Worm (Caenorhabditis elegans) whole organism, mixed stage, embryonic: Measurements from ENCODE around the gene sri-24.

Experiments
- elt-3 ChIP-seq: fragments of 150-350 bp; optimal IDR thresholded peaks from 2 replicates; lab custom pipeline; 2014; ENCODE audit warnings: missing biosample characterization, missing genetic modification characterization
- lin-32 ChIP-seq: fragments of 200-800 bp; sonication (Bioruptor generic); optimal IDR thresholded peaks from 2 replicates; lab custom pipeline; 2018; ENCODE audit warnings: mild to moderate bottlenecking, missing genetic modification characterization, missing compliant biosample characterization
- lsy-2 ChIP-seq: fragments of 150-350 bp; optimal IDR thresholded peaks from 2 replicates; lab custom pipeline; 2014; ENCODE audit warnings: missing biosample characterization, missing genetic modification characterization
- mab-5 ChIP-seq: fragments of 150-350 bp; optimal IDR thresholded peaks from 2 replicates; lab custom pipeline; 2014; ENCODE audit warnings: missing biosample characterization, missing genetic modification characterization
- mls-2 ChIP-seq: sonication (generic microtip); optimal IDR thresholded peaks from 2 replicates; lab custom pipeline; 2016; ENCODE audit warnings: mild to moderate bottlenecking, missing genetic modification characterization, moderate library complexity, missing compliant biosample characterization
- nhr-28 ChIP-seq: fragments of 150-350 bp; optimal IDR thresholded peaks from 2 replicates; lab custom pipeline; 2014; ENCODE audit warnings: missing biosample characterization, missing genetic modification characterization
- pha-4 ChIP-seq: fragments of 150-350 bp; optimal IDR thresholded peaks from 2 replicates; lab custom pipeline; 2018; ENCODE audit warnings: missing biosample characterization, missing genetic modification reagents, missing genetic modification characterization
- snpc-4 ChIP-seq: fragments of 150-350 bp; optimal IDR thresholded peaks from 2 replicates; lab custom pipeline; 2014; ENCODE audit warnings: missing biosample characterization, missing genetic modification characterization
- sptf-1 ChIP-seq: sonication (generic microtip); optimal IDR thresholded peaks from 2 replicates; lab custom pipeline; 2017; ENCODE audit warnings: mild to moderate bottlenecking, missing genetic modification characterization, moderate library complexity, missing compliant biosample characterization
- tbx-8 ChIP-seq: fragments of 200-800 bp; sonication (Bioruptor generic); optimal IDR thresholded peaks from 2 replicates; lab custom pipeline; 2018; ENCODE audit warnings: mild to moderate bottlenecking, missing genetic modification characterization, moderate library complexity, missing compliant biosample characterization
- unc-62 ChIP-seq: fragments of 150-350 bp; optimal IDR thresholded peaks from 2 replicates; lab custom pipeline; 2014; ENCODE audit warnings: missing biosample characterization, missing genetic modification reagents, missing genetic modification characterization

DNA sequence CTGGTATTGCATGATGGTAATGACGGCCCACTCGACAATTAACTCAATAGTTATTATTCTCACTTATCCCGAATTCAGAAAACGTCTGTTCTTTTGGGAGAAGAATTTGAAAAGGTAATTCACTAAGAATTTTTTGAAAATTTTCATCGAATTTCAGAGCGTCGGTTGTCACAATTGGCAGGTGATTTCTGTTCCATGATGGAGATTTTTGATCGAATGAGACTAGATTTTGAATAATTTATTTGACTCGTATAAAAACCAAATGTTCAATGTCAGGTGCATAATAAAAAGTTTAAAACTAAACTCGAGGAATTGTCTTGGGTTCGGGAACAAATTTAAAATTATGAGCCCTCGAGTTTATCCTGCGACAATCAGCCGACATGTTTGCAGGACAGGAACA, 4.7 kb downstream of the sri-24 start, which contains the start of gene sri-25:
- TF ChIP-seq tbx-8 (no peak), snpc-4 (tag; lab: Kevin White, UChicago) (no peak), unc-62 (GFP tag; lab: Kevin White, UChicago) (no peak), lsy-2 (tag; lab: Kevin White, UChicago) (no peak), sptf-1 (no peak), mab-5 (tag; lab: Kevin White, UChicago) (no peak), mls-2 (tag; lab: Kevin White, UChicago) (no peak), nhr-28 (tag; lab: Kevin White, UChicago) (no peak), lin-32 (GFP tag; lab: Kevin White, UChicago) (no peak), elt-3 (tag; lab: Kevin White, UChicago) (no peak), pha-4 (no peak)
